Worm (Caenorhabditis elegans) whole organism, L1 larva: Measurements from ENCODE around the gene cyp-33A1.

ENCODE experiments used
- ceh-82 ChIP-seq, 3 experiments: fragments of 150-350 bp in 1 of 3; sonication (generic microtip) in 2 of 3; optimal IDR thresholded peaks; 2 replicates each; lab custom pipeline; 2014 to 2017; ENCODE audit warnings: missing biosample characterization in 3 of 3, missing genetic modification characterization in 3 of 3
- dpl-1 ChIP-seq, 3 experiments: fragments of 150-350 bp in 2 of 3; sonication (generic microtip) in 1 of 3; optimal IDR thresholded peaks; 2 replicates each; lab custom pipeline; 2014 to 2017; ENCODE audit warnings: missing biosample characterization in 3 of 3, missing genetic modification characterization in 3 of 3, missing genetic modification reagents in 3 of 3
- egl-13 ChIP-seq: sonication (generic microtip); optimal IDR thresholded peaks from 2 replicates; lab custom pipeline; 2016; ENCODE audit warnings: missing genotype, missing genetic modification reagents, missing genetic modification characterization, missing compliant biosample characterization
- mep-1 ChIP-seq: fragments of 150-350 bp; optimal IDR thresholded peaks from 2 replicates; lab custom pipeline; 2014; ENCODE audit warnings: missing biosample characterization, missing genetic modification characterization
- nhr-11 ChIP-seq: fragments of 150-350 bp; optimal IDR thresholded peaks from 2 replicates; lab custom pipeline; 2014; ENCODE audit warnings: missing biosample characterization, missing genetic modification characterization
- nhr-19 ChIP-seq: fragments of 200-800 bp; sonication (Bioruptor generic); conservative IDR thresholded peaks from 2 replicates; pipeline ENCODE4 v1.3.6; 2022; ENCODE audit warnings: missing genetic modification characterization, missing compliant biosample characterization
- nhr-84 ChIP-seq: sonication (generic microtip); optimal IDR thresholded peaks from 2 replicates; lab custom pipeline; 2017; ENCODE audit warnings: missing biosample characterization, missing genetic modification characterization
- skn-1 ChIP-seq: fragments of 150-350 bp; optimal IDR thresholded peaks from 2 replicates; lab custom pipeline; 2014; ENCODE audit warnings: missing biosample characterization, missing genetic modification characterization
- unc-62 ChIP-seq: fragments of 150-350 bp; optimal IDR thresholded peaks from 2 replicates; lab custom pipeline; 2014; ENCODE audit warnings: missing biosample characterization, missing genetic modification reagents, missing genetic modification characterization
- zag-1 ChIP-seq: fragments of 150-350 bp; optimal IDR thresholded peaks from 2 replicates; lab custom pipeline; 2014; ENCODE audit warnings: missing biosample characterization, missing genetic modification characterization
- ztf-4 ChIP-seq: fragments of 150-350 bp; optimal IDR thresholded peaks from 2 replicates; lab custom pipeline; 2014; ENCODE audit warnings: missing biosample characterization, missing genetic modification characterization

- TF ChIP-seq ztf-4 (tag; lab: Kevin White, UChicago) = no peak
- no peak for TF ChIP-seq egl-13
- TF ChIP-seq nhr-11 (tag; lab: Kevin White, UChicago) = no peak
- TF ChIP-seq dpl-1 (GFP tag; optimal IDR thresholded peaks at IDR 0.05; lab: Kevin White, UChicago) = no peak
- no peak for TF ChIP-seq zag-1 (tag; lab: Kevin White, UChicago)
- TF ChIP-seq ceh-82 (tag; optimal IDR thresholded peaks at IDR 0.05; lab: Kevin White, UChicago) = no peak
- TF ChIP-seq unc-62 (GFP tag; lab: Kevin White, UChicago) = no peak
- no peak for TF ChIP-seq nhr-84
- no peak for TF ChIP-seq skn-1 (tag; lab: Kevin White, UChicago)
- TF ChIP-seq mep-1 = no peak
- TF ChIP-seq nhr-19 = no peak
Observed at ce11 chrV:7667940-7668339, 13.3 kb downstream of the cyp-33A1 start, which contains the start of gene C12D5.5.
